Worm (Caenorhabditis elegans) whole organism, L1 larva: Measurements from ENCODE around the gene Y22F5A.11.

ENCODE experiments used
- C16A3.4 ChIP-seq: fragments of 150-350 bp; optimal IDR thresholded peaks from 2 replicates; lab custom pipeline; 2014; ENCODE audit warnings: missing biosample characterization, missing genetic modification characterization
- aha-1 ChIP-seq: fragments of 150-350 bp; optimal IDR thresholded peaks from 2 replicates; lab custom pipeline; 2014; ENCODE audit warnings: missing biosample characterization, missing genetic modification characterization
- alr-1 ChIP-seq: fragments of 200-800 bp; sonication (Bioruptor generic); optimal IDR thresholded peaks from 2 replicates; lab custom pipeline; 2018; ENCODE audit warnings: borderline replicate concordance, mild to moderate bottlenecking, missing genetic modification characterization, missing compliant biosample characterization
- aly-2 ChIP-seq: fragments of 150-350 bp; optimal IDR thresholded peaks from 2 replicates; lab custom pipeline; 2014; ENCODE audit warnings: missing biosample characterization, missing genetic modification characterization
- blmp-1 ChIP-seq: fragments of 150-350 bp; optimal IDR thresholded peaks from 2 replicates; lab custom pipeline; 2014; ENCODE audit warnings: missing biosample characterization, missing genetic modification characterization
- ceh-63 ChIP-seq: fragments of 200-800 bp; sonication (Bioruptor generic); optimal IDR thresholded peaks from 2 replicates; lab custom pipeline; 2018; ENCODE audit warnings: mild to moderate bottlenecking, missing genetic modification characterization, missing compliant biosample characterization
- ceh-8 ChIP-seq: fragments of 200-800 bp; sonication (Bioruptor generic); optimal IDR thresholded peaks from 2 replicates; lab custom pipeline; 2018; ENCODE audit warnings: mild to moderate bottlenecking, missing genetic modification characterization, moderate library complexity, missing compliant biosample characterization
- ceh-82 ChIP-seq, 3 experiments: fragments of 150-350 bp in 1 of 3; sonication (generic microtip) in 2 of 3; optimal IDR thresholded peaks; 2 replicates each; lab custom pipeline; 2014 to 2017; ENCODE audit warnings: missing biosample characterization in 3 of 3, missing genetic modification characterization in 3 of 3
- dsc-1 ChIP-seq: sonication (generic microtip); optimal IDR thresholded peaks from 2 replicates; lab custom pipeline; 2016; ENCODE audit warnings: mild to moderate bottlenecking, missing genetic modification characterization, missing compliant biosample characterization
- elt-3 ChIP-seq, 6 experiments: fragments of 150-350 bp in 1 of 6; sonication (generic microtip); optimal IDR thresholded peaks; 2 replicates each; lab custom pipeline; 2017 to 2018; ENCODE audit warnings: missing biosample characterization in 6 of 6, missing genetic modification characterization in 6 of 6, inconsistent platforms in 1 of 6
- fkh-8 ChIP-seq: sonication (generic microtip); optimal IDR thresholded peaks from 2 replicates; lab custom pipeline; 2016; ENCODE audit warnings: mild to moderate bottlenecking, missing genetic modification characterization, missing compliant biosample characterization
- grh-1 ChIP-seq: fragments of 200-800 bp; sonication (Bioruptor generic); IDR thresholded peaks from 2 replicates; pipeline ENCODE4 v1.3.6; 2022; ENCODE audit warnings: missing genetic modification reagents, missing genetic modification characterization, missing compliant biosample characterization
- hlh-17 ChIP-seq: fragments of 200-800 bp; sonication (Bioruptor generic); optimal IDR thresholded peaks from 2 replicates; lab custom pipeline; 2018; ENCODE audit warnings: missing genetic modification characterization, mild to moderate bottlenecking, missing compliant biosample characterization, moderate library complexity, borderline replicate concordance
- irx-1 ChIP-seq: sonication (generic microtip); optimal IDR thresholded peaks from 2 replicates; lab custom pipeline; 2016; ENCODE audit warnings: missing genetic modification characterization, missing compliant biosample characterization
- jun-1 ChIP-seq: fragments of 150-350 bp; optimal IDR thresholded peaks from 2 replicates; lab custom pipeline; 2014; ENCODE audit warnings: missing biosample characterization, missing genetic modification reagents, missing genetic modification characterization
- lin-14 ChIP-seq: fragments of 200-800 bp; sonication (Bioruptor generic); optimal IDR thresholded peaks from 2 replicates; lab custom pipeline; 2018; ENCODE audit warnings: mild to moderate bottlenecking, missing genetic modification characterization, moderate library complexity, missing compliant biosample characterization
- lin-35 ChIP-seq, 2 experiments: fragments of 150-350 bp; optimal IDR thresholded peaks; 2 replicates each; lab custom pipeline; 2014; ENCODE audit warnings: missing biosample characterization in 2 of 2, missing genetic modification characterization in 2 of 2, missing genetic modification reagents in 2 of 2
- lin-39 ChIP-seq: fragments of 150-350 bp; optimal IDR thresholded peaks from 2 replicates; lab custom pipeline; 2014; ENCODE audit warnings: missing biosample characterization, missing genetic modification reagents, missing genetic modification characterization
- lir-3 ChIP-seq: sonication (generic microtip); optimal IDR thresholded peaks from 2 replicates; lab custom pipeline; 2016; ENCODE audit warnings: mild to moderate bottlenecking, missing genetic modification characterization, moderate library complexity, missing compliant biosample characterization; ENCODE audit not compliant: poor library complexity
- mab-9 ChIP-seq: fragments of 200-800 bp; sonication (Bioruptor generic); IDR thresholded peaks from 2 replicates; pipeline ENCODE4 v1.3.6; 2022; ENCODE audit warnings: missing genetic modification reagents, missing genetic modification characterization, missing compliant biosample characterization
- mdl-1 ChIP-seq, 2 experiments: fragments of 150-350 bp; optimal IDR thresholded peaks; 2 replicates each; lab custom pipeline; 2014 to 2017; ENCODE audit warnings: missing biosample characterization in 2 of 2, missing genetic modification characterization in 2 of 2, inconsistent platforms in 1 of 2
- mep-1 ChIP-seq: fragments of 150-350 bp; optimal IDR thresholded peaks from 2 replicates; lab custom pipeline; 2014; ENCODE audit warnings: missing biosample characterization, missing genetic modification characterization
- nhr-11 ChIP-seq: fragments of 150-350 bp; optimal IDR thresholded peaks from 2 replicates; lab custom pipeline; 2014; ENCODE audit warnings: missing biosample characterization, missing genetic modification characterization
- nhr-12 ChIP-seq: sonication (generic microtip); optimal IDR thresholded peaks from 2 replicates; lab custom pipeline; 2017; ENCODE audit warnings: missing biosample characterization, missing genetic modification characterization
- nhr-19 ChIP-seq: fragments of 200-800 bp; sonication (Bioruptor generic); conservative IDR thresholded peaks from 2 replicates; pipeline ENCODE4 v1.3.6; 2022; ENCODE audit warnings: missing genetic modification characterization, missing compliant biosample characterization
- nhr-20 ChIP-seq: sonication (generic microtip); optimal IDR thresholded peaks from 2 replicates; lab custom pipeline; 2016; ENCODE audit warnings: mild to moderate bottlenecking, missing genetic modification characterization, missing compliant biosample characterization
- nhr-28 ChIP-seq: fragments of 150-350 bp; optimal IDR thresholded peaks from 2 replicates; lab custom pipeline; 2014; ENCODE audit warnings: missing biosample characterization, missing genetic modification characterization
- nhr-47 ChIP-seq: sonication (generic microtip); optimal IDR thresholded peaks from 2 replicates; lab custom pipeline; 2016; ENCODE audit warnings: mild to moderate bottlenecking, missing genetic modification characterization, moderate library complexity, missing compliant biosample characterization
- nhr-71 ChIP-seq: sonication (generic microtip); optimal IDR thresholded peaks from 2 replicates; lab custom pipeline; 2016; ENCODE audit warnings: mild to moderate bottlenecking, missing genetic modification characterization, moderate library complexity, missing compliant biosample characterization
- nhr-77 ChIP-seq: fragments of 150-350 bp; optimal IDR thresholded peaks from 2 replicates; lab custom pipeline; 2014; ENCODE audit warnings: missing biosample characterization, missing genetic modification characterization
- nhr-85 ChIP-seq: sonication (generic microtip); peaks from one replicate; lab custom pipeline; 2016; ENCODE audit warnings: missing genetic modification characterization, inconsistent platforms, missing compliant biosample characterization
- pag-3 ChIP-seq: sonication (generic microtip); optimal IDR thresholded peaks from 2 replicates; lab custom pipeline; 2017; ENCODE audit warnings: missing genetic modification characterization, mild to moderate bottlenecking, missing compliant biosample characterization, antibody characterized with exemption, borderline replicate concordance; ENCODE audit not compliant: insufficient read depth
- pqm-1 ChIP-seq: sonication (generic microtip); optimal IDR thresholded peaks from 3 replicates; lab custom pipeline; 2017; ENCODE audit warnings: missing biosample characterization, missing genetic modification characterization
- rnt-1 ChIP-seq: sonication (generic microtip); optimal IDR thresholded peaks from 2 replicates; lab custom pipeline; 2016; ENCODE audit warnings: mild to moderate bottlenecking, missing genetic modification characterization, moderate library complexity, missing compliant biosample characterization
- skn-1 ChIP-seq: fragments of 150-350 bp; optimal IDR thresholded peaks from 2 replicates; lab custom pipeline; 2014; ENCODE audit warnings: missing biosample characterization, missing genetic modification characterization
- sox-4 ChIP-seq: sonication (generic microtip); optimal IDR thresholded peaks from 2 replicates; lab custom pipeline; 2016; ENCODE audit warnings: missing genetic modification characterization, missing compliant biosample characterization
- swsn-7 ChIP-seq: sonication (generic microtip); optimal IDR thresholded peaks from 2 replicates; lab custom pipeline; 2016; ENCODE audit warnings: missing genetic modification characterization, missing compliant biosample characterization
- tlp-1 ChIP-seq: fragments of 150-350 bp; optimal IDR thresholded peaks from 2 replicates; lab custom pipeline; 2014; ENCODE audit warnings: missing biosample characterization, missing genetic modification characterization
- unc-130 ChIP-seq: fragments of 150-350 bp; optimal IDR thresholded peaks from 2 replicates; lab custom pipeline; 2017; ENCODE audit warnings: missing biosample characterization, missing genetic modification characterization, inconsistent platforms
- unc-30 ChIP-seq: sonication (generic microtip); optimal IDR thresholded peaks from 2 replicates; lab custom pipeline; 2017; ENCODE audit warnings: missing biosample characterization, missing genetic modification characterization
- unc-98 ChIP-seq: fragments of 200-800 bp; sonication (Bioruptor generic); IDR thresholded peaks from 2 replicates; pipeline ENCODE4 v1.3.6; 2022; ENCODE audit warnings: missing genetic modification characterization, missing compliant biosample characterization
- zip-4 ChIP-seq: fragments of 200-800 bp; sonication (Bioruptor generic); optimal IDR thresholded peaks from 2 replicates; lab custom pipeline; 2018; ENCODE audit warnings: mild to moderate bottlenecking, missing genetic modification characterization, moderate library complexity, missing compliant biosample characterization

Gene Y22F5A.11

DNA sequence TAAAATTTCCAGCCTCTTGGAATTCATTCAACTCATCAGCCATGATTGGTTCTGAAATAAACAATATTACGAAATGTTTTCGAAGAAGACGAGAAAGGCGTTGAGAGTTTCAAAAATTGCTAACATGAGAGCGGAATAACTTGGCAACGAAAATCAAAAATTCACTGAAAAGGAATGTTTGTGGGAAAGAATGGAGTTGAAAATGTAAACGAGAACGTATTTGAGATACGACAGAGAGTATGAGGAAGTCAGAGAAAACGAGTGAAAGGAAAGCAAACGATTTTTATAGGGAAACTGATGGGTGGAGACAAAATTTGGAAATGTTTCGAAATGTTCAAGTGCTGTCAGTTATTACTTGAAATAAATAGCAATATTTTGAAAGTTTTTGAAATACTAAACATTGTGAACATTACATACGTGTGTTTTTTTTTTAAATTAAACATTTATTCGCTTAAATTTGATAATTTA lies 20.4 kb downstream of the Y22F5A.11 start, which contains the start of gene rop-1 (continued):
- no peak for TF ChIP-seq rnt-1 (tag; lab: Kevin White, UChicago)
- no peak for TF ChIP-seq unc-98 (GFP tag; lab: Robert Waterston, UW)
- TF ChIP-seq nhr-11 = no peak
- TF ChIP-seq alr-1 (tag; lab: Kevin White, UChicago) = no peak
- no peak for TF ChIP-seq C16A3.4 (tag; lab: Kevin White, UChicago)
- TF ChIP-seq nhr-28 (tag; lab: Kevin White, UChicago) = no peak
- peak; percentile 10 for TF ChIP-seq nhr-20
- TF ChIP-seq ceh-82 (tag; optimal IDR thresholded peaks at IDR 0.05; lab: Kevin White, UChicago) = peak in 1 of 3 experiments; percentile 3
- no peak for TF ChIP-seq mdl-1 (tag; optimal IDR thresholded peaks at IDR 0.05; lab: Kevin White, UChicago)
- TF ChIP-seq pag-3 (tag; lab: Kevin White, UChicago) = no peak
- peak; percentile 89 for TF ChIP-seq blmp-1
- TF ChIP-seq dsc-1 (tag; lab: Kevin White, UChicago) = no peak
- TF ChIP-seq irx-1 (tag; lab: Kevin White, UChicago) = no peak
- TF ChIP-seq ceh-8 (GFP tag; lab: Kevin White, UChicago) = no peak
- TF ChIP-seq zip-4 = no peak
- TF ChIP-seq swsn-7 = no peak
- peak; percentile 67 for TF ChIP-seq skn-1
- no peak for TF ChIP-seq elt-3 (tag; optimal IDR thresholded peaks at IDR 0.05; lab: Kevin White, UChicago)
- TF ChIP-seq tlp-1 (tag; lab: Kevin White, UChicago) = no peak
- no peak for TF ChIP-seq nhr-12 (tag; lab: Kevin White, UChicago)
- TF ChIP-seq nhr-71 (tag; lab: Kevin White, UChicago) = no peak
- no peak for TF ChIP-seq aha-1 (tag; lab: Kevin White, UChicago)
- no peak for TF ChIP-seq nhr-47 (tag; lab: Kevin White, UChicago)
- TF ChIP-seq mep-1 (tag; lab: Kevin White, UChicago) = no peak

DNA sequence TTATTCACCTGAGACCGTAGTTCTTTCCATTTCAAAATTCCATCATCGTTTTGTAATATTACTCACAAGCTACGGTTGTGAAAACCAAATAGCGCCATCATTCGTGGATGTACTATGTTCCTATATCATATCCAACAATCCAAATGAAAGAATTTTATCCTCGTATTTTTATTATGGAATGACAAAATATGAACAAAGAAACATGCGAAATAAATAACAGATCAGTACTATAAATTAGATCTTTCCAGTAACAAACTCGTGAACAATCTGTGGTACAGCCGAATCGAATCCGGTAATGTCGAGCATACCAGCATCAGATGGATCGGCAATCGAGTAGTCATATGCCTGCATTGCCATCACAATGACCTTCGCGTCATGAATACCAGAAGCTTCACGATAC lies 22.8 kb downstream of the Y22F5A.11 start:
- no peak for TF ChIP-seq ceh-63 (GFP tag; lab: Kevin White, UChicago)
- TF ChIP-seq unc-130 (tag; lab: Kevin White, UChicago) = no peak
- TF ChIP-seq pqm-1 (tag; lab: Kevin White, UChicago) = no peak
- TF ChIP-seq grh-1 (GFP tag; lab: Robert Waterston, UW) = no peak
- TF ChIP-seq mab-9 (GFP tag; lab: Robert Waterston, UW) = no peak
- TF ChIP-seq sox-4 (tag; lab: Kevin White, UChicago) = no peak
- TF ChIP-seq nhr-47 (tag; lab: Kevin White, UChicago) = no peak
- no peak for TF ChIP-seq hlh-17 (GFP tag; lab: Kevin White, UChicago)
- TF ChIP-seq, all 84 proteins: peak for 0

DNA sequence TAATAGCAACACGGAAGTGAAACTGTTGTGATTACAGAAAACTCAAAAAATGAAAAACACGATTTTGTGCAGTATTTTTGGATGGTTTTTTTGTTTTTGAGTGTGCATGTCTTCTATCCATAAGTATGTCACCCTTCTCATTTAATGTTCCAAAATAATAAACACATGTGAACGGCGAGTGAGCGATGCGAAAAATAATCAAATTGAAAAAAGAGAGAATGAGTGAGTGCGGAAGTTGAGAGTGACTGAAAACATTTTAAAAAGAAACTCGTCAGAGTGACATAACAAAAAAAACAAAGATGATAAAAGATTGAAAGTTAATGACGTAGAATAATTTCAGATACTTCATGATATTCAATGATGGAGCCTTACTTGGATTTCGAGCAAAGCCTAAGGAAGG lies 25.9 kb downstream of the Y22F5A.11 start:
- TF ChIP-seq fkh-8 (tag; lab: Kevin White, UChicago) = no peak
- no peak for TF ChIP-seq aha-1 (tag; lab: Kevin White, UChicago)
- TF ChIP-seq nhr-47 (tag; lab: Kevin White, UChicago) = no peak
- TF ChIP-seq nhr-77 (tag; lab: Kevin White, UChicago) = no peak
- no peak for TF ChIP-seq lin-35 (GFP tag; optimal IDR thresholded peaks at IDR 0.05; lab: Kevin White, UChicago)
- no peak for TF ChIP-seq lir-3 (tag; lab: Kevin White, UChicago)
- no peak for TF ChIP-seq nhr-85
- TF ChIP-seq pqm-1 (tag; lab: Kevin White, UChicago) = no peak
- TF ChIP-seq lin-14 (GFP tag; lab: Kevin White, UChicago) = no peak
- no peak for TF ChIP-seq grh-1 (GFP tag; lab: Robert Waterston, UW)
- no peak for TF ChIP-seq jun-1
- TF ChIP-seq skn-1 = no peak
- TF ChIP-seq aly-2 = no peak
- TF ChIP-seq lin-39 (tag; lab: Kevin White, UChicago) = no peak
- TF ChIP-seq tlp-1 (tag; lab: Kevin White, UChicago) = no peak
- no peak for TF ChIP-seq unc-30 (tag; lab: Kevin White, UChicago)
- TF ChIP-seq dsc-1 (tag; lab: Kevin White, UChicago) = no peak
- no peak for TF ChIP-seq nhr-19 (GFP tag; lab: Robert Waterston, UW)
